Fruit fly (Drosophila melanogaster) S2 (cell line): Measurements from ENCODE around the gene CG31627.

Experiments used
- CG8478 ChIP-seq: fragments of >200 bp; optimal IDR thresholded peaks from 2 replicates; lab custom pipeline; 2018
- CTCF ChIP-seq, 2 experiments: fragments of >200 bp; optimal IDR thresholded peaks; 2 replicates each; lab custom pipeline; 2018

DNA sequence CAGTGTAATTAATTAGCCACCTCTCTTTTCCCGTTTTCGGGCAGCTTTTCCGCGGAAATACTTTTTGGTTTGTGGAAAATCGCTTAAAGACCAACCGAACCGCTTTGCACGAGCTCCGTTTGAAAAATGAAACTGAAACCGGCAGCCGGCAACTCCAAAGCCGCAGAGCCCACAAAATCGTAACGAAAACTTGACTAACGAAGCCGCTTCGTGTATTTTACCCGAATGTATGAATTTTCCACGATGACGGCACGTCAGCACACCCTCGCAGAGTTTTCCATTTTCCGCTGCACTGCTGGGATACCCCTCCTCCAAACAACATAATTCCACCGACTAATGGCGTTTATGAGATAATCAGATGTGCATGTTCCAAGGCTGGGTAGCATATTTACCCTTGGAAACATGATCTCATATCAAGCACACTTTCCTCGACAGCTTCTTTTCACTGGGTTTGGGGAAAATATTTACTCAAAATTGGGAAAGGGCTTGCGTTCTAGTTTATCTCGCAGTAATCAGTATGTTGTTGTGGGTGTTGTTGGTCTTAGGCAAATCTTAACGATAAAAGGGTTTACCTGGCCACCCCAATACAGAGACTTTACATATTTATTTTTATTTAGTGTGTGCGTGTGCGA, 25.7 kb downstream of the CG31627 start, which contains the start of gene Ret:
- no peak for TF ChIP-seq CG8478
- TF ChIP-seq CTCF (optimal IDR thresholded peaks at IDR 0.05; lab: Kevin White, UChicago): no peak
